Worm (Caenorhabditis elegans) whole organism, L3 larva: Measurements from ENCODE around the gene D2096.12.

Experiments used
- ZK546.5 ChIP-seq: sonication (generic microtip); optimal IDR thresholded peaks from 2 replicates; lab custom pipeline; 2017; ENCODE audit warnings: missing biosample characterization, missing genetic modification characterization
- aly-2 ChIP-seq: fragments of 150-350 bp; optimal IDR thresholded peaks from 2 replicates; lab custom pipeline; 2014; ENCODE audit warnings: missing biosample characterization, missing genetic modification characterization
- ama-1 ChIP-seq: fragments of 150-350 bp; optimal IDR thresholded peaks from 2 replicates; lab custom pipeline; 2018
- ceh-28 ChIP-seq: fragments of 150-350 bp; optimal IDR thresholded peaks from 2 replicates; lab custom pipeline; 2014; ENCODE audit warnings: missing biosample characterization, missing genetic modification reagents, missing genetic modification characterization
- egl-27 ChIP-seq: sonication (generic microtip); optimal IDR thresholded peaks from 4 replicates; lab custom pipeline; 2017; ENCODE audit warnings: missing biosample characterization, missing genetic modification reagents, missing genetic modification characterization
- elt-1 ChIP-seq: fragments of 150-350 bp; optimal IDR thresholded peaks from 2 replicates; lab custom pipeline; 2014; ENCODE audit warnings: missing biosample characterization, missing genetic modification characterization
- elt-2 ChIP-seq: sonication (generic microtip); optimal IDR thresholded peaks from 2 replicates; lab custom pipeline; 2016; ENCODE audit warnings: missing genetic modification reagents, mild to moderate bottlenecking, missing genetic modification characterization, missing compliant biosample characterization
- elt-3 ChIP-seq, 3 experiments: fragments of 150-350 bp in 1 of 3; sonication (generic microtip) in 2 of 3; optimal IDR thresholded peaks; 2 replicates in 2 of 3; 4 replicates in 1 of 3; lab custom pipeline; 2014 to 2017; ENCODE audit warnings: missing biosample characterization in 3 of 3, missing genetic modification characterization in 3 of 3
- eor-1 ChIP-seq, 2 experiments: fragments of 150-350 bp; optimal IDR thresholded peaks; 2 replicates each; lab custom pipeline; 2014 to 2018; ENCODE audit warnings: missing biosample characterization in 2 of 2, missing genetic modification characterization in 2 of 2
- fos-1 ChIP-seq: fragments of 150-350 bp; optimal IDR thresholded peaks from 2 replicates; lab custom pipeline; 2014; ENCODE audit warnings: missing biosample characterization, missing genetic modification characterization
- hmg-11 ChIP-seq: sonication (generic microtip); optimal IDR thresholded peaks from 2 replicates; lab custom pipeline; 2016; ENCODE audit warnings: missing genetic modification characterization, missing compliant biosample characterization
- jun-1 ChIP-seq: fragments of 150-350 bp; optimal IDR thresholded peaks from 2 replicates; lab custom pipeline; 2014; ENCODE audit warnings: missing biosample characterization, missing genetic modification reagents, missing genetic modification characterization
- lin-15B ChIP-seq: fragments of 150-350 bp; optimal IDR thresholded peaks from 2 replicates; lab custom pipeline; 2014; ENCODE audit warnings: missing biosample characterization, missing genetic modification characterization
- lin-39 ChIP-seq: fragments of 150-350 bp; optimal IDR thresholded peaks from 2 replicates; lab custom pipeline; 2018; ENCODE audit warnings: missing biosample characterization, missing genetic modification reagents, missing genetic modification characterization
- lsy-12 ChIP-seq: sonication (generic microtip); optimal IDR thresholded peaks from 2 replicates; lab custom pipeline; 2016; ENCODE audit warnings: mild to moderate bottlenecking, missing genetic modification characterization, missing compliant biosample characterization
- mdl-1 ChIP-seq: fragments of 150-350 bp; optimal IDR thresholded peaks from 2 replicates; lab custom pipeline; 2014; ENCODE audit warnings: missing biosample characterization, missing genetic modification characterization
- mml-1 ChIP-seq: fragments of 150-350 bp; sonication (generic microtip); optimal IDR thresholded peaks from 3 replicates; lab custom pipeline; 2014; ENCODE audit warnings: missing biosample characterization, missing genetic modification characterization
- nhr-11 ChIP-seq: fragments of 150-350 bp; optimal IDR thresholded peaks from 2 replicates; lab custom pipeline; 2014; ENCODE audit warnings: missing biosample characterization, missing genetic modification characterization
- nhr-12 ChIP-seq: fragments of 150-350 bp; optimal IDR thresholded peaks from 2 replicates; lab custom pipeline; 2014; ENCODE audit warnings: missing biosample characterization, missing genetic modification characterization
- nhr-23 ChIP-seq: fragments of 150-350 bp; optimal IDR thresholded peaks from 2 replicates; lab custom pipeline; 2014; ENCODE audit warnings: missing biosample characterization, missing genetic modification reagents, missing genetic modification characterization
- nhr-237 ChIP-seq: fragments of 150-350 bp; optimal IDR thresholded peaks from 2 replicates; lab custom pipeline; 2014; ENCODE audit warnings: missing biosample characterization, missing genetic modification characterization
- nhr-28 ChIP-seq: fragments of 150-350 bp; optimal IDR thresholded peaks from 2 replicates; lab custom pipeline; 2014; ENCODE audit warnings: missing biosample characterization, missing genetic modification characterization
- nhr-43 ChIP-seq: sonication (generic microtip); optimal IDR thresholded peaks from 2 replicates; lab custom pipeline; 2016; ENCODE audit warnings: mild to moderate bottlenecking, missing genetic modification characterization, missing compliant biosample characterization; ENCODE audit not compliant: poor library complexity, severe bottlenecking
- nhr-67 ChIP-seq: fragments of 150-350 bp; optimal IDR thresholded peaks from 2 replicates; lab custom pipeline; 2014; ENCODE audit warnings: missing biosample characterization, missing genetic modification characterization
- nhr-76 ChIP-seq: fragments of 150-350 bp; sonication (generic microtip); optimal IDR thresholded peaks from 5 replicates; lab custom pipeline; 2014; ENCODE audit warnings: missing biosample characterization, missing genetic modification characterization
- pha-4 ChIP-seq: fragments of 150-350 bp; optimal IDR thresholded peaks from 2 replicates; lab custom pipeline; 2014; ENCODE audit warnings: missing biosample characterization, missing genetic modification reagents, missing genetic modification characterization
- pqm-1 ChIP-seq: fragments of 150-350 bp; optimal IDR thresholded peaks from 2 replicates; lab custom pipeline; 2017; ENCODE audit warnings: missing biosample characterization, missing genetic modification characterization, inconsistent platforms
- sea-2 ChIP-seq: fragments of 150-350 bp; sonication (generic microtip); optimal IDR thresholded peaks from 4 replicates; lab custom pipeline; 2014; ENCODE audit warnings: missing biosample characterization, missing genetic modification reagents, missing genetic modification characterization
- skn-1 ChIP-seq: fragments of 150-350 bp; optimal IDR thresholded peaks from 2 replicates; lab custom pipeline; 2014; ENCODE audit warnings: missing biosample characterization, missing genetic modification characterization
- snpc-4 ChIP-seq: fragments of 150-350 bp; optimal IDR thresholded peaks from 2 replicates; lab custom pipeline; 2014; ENCODE audit warnings: missing biosample characterization, missing genetic modification characterization
- tbx-2 ChIP-seq: sonication (generic microtip); optimal IDR thresholded peaks from 2 replicates; lab custom pipeline; 2016; ENCODE audit warnings: mild to moderate bottlenecking, missing genetic modification characterization, missing compliant biosample characterization
- unc-39 ChIP-seq: sonication (generic microtip); optimal IDR thresholded peaks from 4 replicates; lab custom pipeline; 2017; ENCODE audit warnings: missing biosample characterization, missing genetic modification characterization
- unc-62 ChIP-seq: fragments of 150-350 bp; sonication (generic microtip); optimal IDR thresholded peaks from 4 replicates; lab custom pipeline; 2014; ENCODE audit warnings: missing biosample characterization, missing genetic modification reagents, missing genetic modification characterization
- zag-1 ChIP-seq: fragments of 150-350 bp; optimal IDR thresholded peaks from 2 replicates; lab custom pipeline; 2014; ENCODE audit warnings: missing biosample characterization, missing genetic modification characterization
- ztf-11 ChIP-seq: fragments of 150-350 bp; optimal IDR thresholded peaks from 2 replicates; lab custom pipeline; 2014; ENCODE audit warnings: missing biosample characterization, missing genetic modification characterization
- ztf-4 ChIP-seq: fragments of 150-350 bp; optimal IDR thresholded peaks from 2 replicates; lab custom pipeline; 2014; ENCODE audit warnings: missing biosample characterization, missing genetic modification characterization

The D2096.12 gene

ce11 chrIV:8379278-8379677 is 16.0 kb downstream of the D2096.12 start, which contains the start of gene nap-1 (continued):
- TF ChIP-seq mml-1 (tag; lab: Kevin White, UChicago) (no peak), zag-1 (no peak), lin-15B (peak; percentile 82), unc-39 (tag; lab: Kevin White, UChicago) (no peak), nhr-11 (tag; lab: Kevin White, UChicago) (no peak), ztf-4 (tag; lab: Kevin White, UChicago) (peak; percentile 62), ama-1 (lab: Kevin White, UChicago) (peak; percentile 14), jun-1 (tag; lab: Kevin White, UChicago) (no peak), pqm-1 (tag; lab: Kevin White, UChicago) (peak; percentile 43), nhr-12 (tag; lab: Kevin White, UChicago) (no peak), elt-2 (tag; lab: Kevin White, UChicago) (peak; percentile 58), pha-4 (tag; lab: Kevin White, UChicago) (peak; percentile 95), lin-39 (tag; lab: Kevin White, UChicago) (peak; percentile 84), sea-2 (GFP tag; lab: Kevin White, UChicago) (no peak), nhr-76 (tag; lab: Kevin White, UChicago) (no peak)

ce11 chrIV:8379683-8380082 is 16.4 kb downstream of the D2096.12 start, which contains the start of gene praf-3:
Gene praf-3 (plus strand): TSS chrIV:8379983.
- TF ChIP-seq nhr-67 (tag; lab: Kevin White, UChicago) (no peak), hmg-11 (tag; lab: Kevin White, UChicago) (no peak), snpc-4 (tag; lab: Kevin White, UChicago) (no peak), ZK546.5 (no peak), elt-1 (tag; lab: Kevin White, UChicago) (no peak), pqm-1 (tag; lab: Kevin White, UChicago) (no peak), unc-39 (tag; lab: Kevin White, UChicago) (no peak), nhr-28 (no peak), nhr-43 (tag; lab: Kevin White, UChicago) (no peak), lin-39 (tag; lab: Kevin White, UChicago) (no peak), ztf-11 (tag; lab: Kevin White, UChicago) (no peak), pha-4 (tag; lab: Kevin White, UChicago) (no peak), egl-27 (tag; lab: Kevin White, UChicago) (no peak), tbx-2 (tag; lab: Kevin White, UChicago) (no peak), elt-3 (tag; optimal IDR thresholded peaks at IDR 0.05; lab: Kevin White, UChicago) (no peak), nhr-23 (tag; lab: Kevin White, UChicago) (no peak), sea-2 (GFP tag; lab: Kevin White, UChicago) (no peak), eor-1 (tag; optimal IDR thresholded peaks at IDR 0.05; lab: Kevin White, UChicago) (no peak)

ce11 chrIV:8380266-8380850 is 17.1 kb downstream of the D2096.12 start:
- peak; percentile 59 for TF ChIP-seq pha-4 (tag; lab: Kevin White, UChicago)
- TF ChIP-seq skn-1, result no peak
- peak; percentile 97 for TF ChIP-seq elt-2 (tag; lab: Kevin White, UChicago)
- TF ChIP-seq zag-1, result no peak
- TF ChIP-seq pqm-1 (tag; lab: Kevin White, UChicago), result peak; percentile 89
- TF ChIP-seq aly-2 (tag; lab: Kevin White, UChicago), result no peak
- TF ChIP-seq nhr-43 (tag; lab: Kevin White, UChicago), result no peak
- TF ChIP-seq nhr-23 (tag; lab: Kevin White, UChicago), result no peak
- TF ChIP-seq mdl-1 (tag; lab: Kevin White, UChicago), result no peak
- no peak for TF ChIP-seq elt-3 (tag; optimal IDR thresholded peaks at IDR 0.05; lab: Kevin White, UChicago)
- TF ChIP-seq ceh-28 (tag; lab: Kevin White, UChicago), result no peak
- TF ChIP-seq unc-39 (tag; lab: Kevin White, UChicago), result no peak
- no peak for TF ChIP-seq snpc-4 (tag; lab: Kevin White, UChicago)
- no peak for TF ChIP-seq lsy-12 (tag; lab: Kevin White, UChicago)
- no peak for TF ChIP-seq fos-1 (tag; lab: Kevin White, UChicago)
- TF ChIP-seq nhr-237 (tag; lab: Kevin White, UChicago), result no peak
- no peak for TF ChIP-seq nhr-67 (tag; lab: Kevin White, UChicago)
- no peak for TF ChIP-seq lin-39 (tag; lab: Kevin White, UChicago)
- TF ChIP-seq eor-1 (tag; optimal IDR thresholded peaks at IDR 0.05; lab: Kevin White, UChicago), result no peak
- peak; percentile 32 for TF ChIP-seq jun-1 (tag; lab: Kevin White, UChicago)
- no peak for TF ChIP-seq unc-62
- no peak for TF ChIP-seq ztf-4 (tag; lab: Kevin White, UChicago)
